Fruit fly (Drosophila melanogaster): ENCODE results near the gene CG10492.
A peak's percentile ranks its signal among the peaks of the same experiment; 100 is the strongest.

CG10492 gene

dm6 chr2L:19014032-19014880, 39.6 kb upstream of the CG10492 start:
- TF ChIP-seq rgr (GFP tag; optimal IDR thresholded peaks at IDR 0.05) = peak; percentile 14
- peak; percentile 10 for TF ChIP-seq psq (GFP tag; optimal IDR thresholded peaks at IDR 0.05)
- TF ChIP-seq Abd-B (GFP tag; optimal IDR thresholded peaks at IDR 0.05) = no peak
- TF ChIP-seq Sp1 (GFP tag; optimal IDR thresholded peaks at IDR 0.05) = peak; percentile 67
- peak in 1 of 2 experiments; percentile 40 for TF ChIP-seq foxo (GFP tag; optimal IDR thresholded peaks at IDR 0.05)
- TF ChIP-seq sage (GFP tag; optimal IDR thresholded peaks at IDR 0.05) = no peak
- TF ChIP-seq tai (GFP tag; optimal IDR thresholded peaks at IDR 0.05) = no peak
- no peak for TF ChIP-seq Hnf4 (GFP tag; optimal IDR thresholded peaks at IDR 0.05)
- TF ChIP-seq Myc (optimal IDR thresholded peaks at IDR 0.05) = no peak
- no peak for TF ChIP-seq lola (GFP tag; optimal IDR thresholded peaks at IDR 0.05)
- TF ChIP-seq GATAd (GFP tag; optimal IDR thresholded peaks at IDR 0.05) = no peak
- no peak for TF ChIP-seq Hr83 (GFP tag; optimal IDR thresholded peaks at IDR 0.05; ENCODE audit: poor library complexity, severe bottlenecking)
- TF ChIP-seq dl (GFP tag; optimal IDR thresholded peaks at IDR 0.05; ENCODE audit: insufficient read depth in 1 of 2, partially characterized antibody in 2 of 2) = no peak
- TF ChIP-seq Dfd (GFP tag; optimal IDR thresholded peaks at IDR 0.05) = no peak
- no peak for TF ChIP-seq CG32264 (GFP tag; optimal IDR thresholded peaks at IDR 0.05)
- TF ChIP-seq sv (GFP tag; optimal IDR thresholded peaks at IDR 0.05) = peak; percentile 38
- TF ChIP-seq N (GFP tag; optimal IDR thresholded peaks at IDR 0.05) = no peak
- peak; percentile 2 for TF ChIP-seq CG9705 (GFP tag; optimal IDR thresholded peaks at IDR 0.05)
- peak; percentile 28 for TF ChIP-seq fru (GFP tag; optimal IDR thresholded peaks at IDR 0.05)
- peak; percentile 27 for TF ChIP-seq OdsH (GFP tag; optimal IDR thresholded peaks at IDR 0.05)
- peak; percentile 3 for TF ChIP-seq br (GFP tag; optimal IDR thresholded peaks at IDR 0.05)
- no peak for TF ChIP-seq dsf (GFP tag; optimal IDR thresholded peaks at IDR 0.05; ENCODE audit: borderline replicate concordance)
- no peak for TF ChIP-seq Mio (GFP tag; optimal IDR thresholded peaks at IDR 0.05)
- TF ChIP-seq brk (GFP tag; optimal IDR thresholded peaks at IDR 0.05) = no peak
- TF ChIP-seq Hr78 (GFP tag; optimal IDR thresholded peaks at IDR 0.05) = no peak
- TF ChIP-seq h (GFP tag; optimal IDR thresholded peaks at IDR 0.05) = peak; percentile 35
- no peak for TF ChIP-seq Dif (GFP tag; optimal IDR thresholded peaks at IDR 0.05; ENCODE audit: partially characterized antibody)
- no peak for TF ChIP-seq jim (GFP tag; optimal IDR thresholded peaks at IDR 0.05)
- TF ChIP-seq dmrt93B (GFP tag; optimal IDR thresholded peaks at IDR 0.05) = peak; percentile 39
- peak; percentile 61 for TF ChIP-seq HLH106 (tag; optimal IDR thresholded peaks at IDR 0.05)
- TF ChIP-seq Rel (GFP tag; optimal IDR thresholded peaks at IDR 0.05) = no peak
- no peak for TF ChIP-seq Rel (tag; optimal IDR thresholded peaks at IDR 0.05)
- TF ChIP-seq CrebA (GFP tag; optimal IDR thresholded peaks at IDR 0.05; ENCODE audit: borderline replicate concordance) = no peak
- TF ChIP-seq Jra (GFP tag; optimal IDR thresholded peaks at IDR 0.05) = no peak
- no peak for TF ChIP-seq usp (GFP tag; optimal IDR thresholded peaks at IDR 0.05)

DNA sequence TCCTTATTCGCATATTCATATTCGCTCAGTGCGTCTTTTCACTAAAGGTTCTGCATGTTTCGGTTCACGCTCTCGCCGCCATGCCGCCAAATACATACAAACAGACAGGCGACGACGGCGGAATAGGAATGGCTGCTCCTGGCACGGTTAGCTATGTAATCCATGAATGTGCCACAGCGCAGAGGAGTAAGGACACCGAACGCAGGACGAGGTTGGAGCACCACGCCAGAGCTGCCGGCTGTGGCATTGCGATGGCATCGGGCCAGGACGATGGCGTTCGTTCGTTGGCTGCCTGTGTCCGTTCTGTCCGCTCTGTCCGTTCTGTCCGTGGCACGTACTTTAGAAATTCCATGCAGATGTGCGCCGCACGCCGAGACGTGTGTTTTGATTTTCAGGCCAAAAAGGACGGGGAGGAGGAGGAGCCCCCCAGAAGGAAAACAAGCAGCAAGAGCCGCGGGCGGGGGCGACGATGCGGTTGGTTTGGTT, 39.0 kb upstream of the CG10492 start:
- TF ChIP-seq woc (GFP tag; optimal IDR thresholded peaks at IDR 0.05) (no peak), Vsx2 (GFP tag; optimal IDR thresholded peaks at IDR 0.05; ENCODE audit: partially characterized antibody) (peak; percentile 13), foxo (GFP tag; optimal IDR thresholded peaks at IDR 0.05) (no peak), sv (GFP tag; optimal IDR thresholded peaks at IDR 0.05) (no peak)

DNA sequence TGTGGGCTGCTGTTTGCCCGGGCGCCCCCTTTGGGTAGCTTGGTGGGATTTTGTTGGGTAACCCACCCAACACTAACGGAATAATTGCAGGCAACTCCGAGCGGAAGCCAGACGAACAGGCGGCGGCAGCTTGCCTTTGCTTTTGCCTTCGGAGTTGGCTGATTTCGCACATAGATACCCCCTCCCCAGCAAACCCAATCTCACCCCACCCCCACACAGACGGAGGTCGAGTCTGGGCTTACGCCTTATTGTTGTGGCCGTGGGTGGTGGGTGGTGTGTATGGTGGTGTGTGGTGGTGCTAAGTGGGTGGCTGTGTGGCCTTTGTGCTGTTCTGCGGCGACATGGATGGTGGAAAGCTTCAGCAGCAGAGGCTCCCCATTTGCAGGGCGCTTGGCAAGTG, 38.2 kb upstream of the CG10492 start:
- no peak for TF ChIP-seq woc (GFP tag; optimal IDR thresholded peaks at IDR 0.05)
- no peak for TF ChIP-seq Hr78 (GFP tag; optimal IDR thresholded peaks at IDR 0.05)
- TF ChIP-seq Vsx2 (GFP tag; optimal IDR thresholded peaks at IDR 0.05; ENCODE audit: partially characterized antibody) = no peak
- TF ChIP-seq br (GFP tag; optimal IDR thresholded peaks at IDR 0.05) = no peak
- TF ChIP-seq OdsH (GFP tag; optimal IDR thresholded peaks at IDR 0.05) = no peak
- TF ChIP-seq dsf (GFP tag; optimal IDR thresholded peaks at IDR 0.05; ENCODE audit: borderline replicate concordance) = no peak
- TF ChIP-seq fru (GFP tag; optimal IDR thresholded peaks at IDR 0.05) = no peak
- TF ChIP-seq ey (GFP tag; optimal IDR thresholded peaks at IDR 0.05) = no peak
- TF ChIP-seq Abd-B (GFP tag; optimal IDR thresholded peaks at IDR 0.05) = no peak
- no peak for TF ChIP-seq Rel (GFP tag; optimal IDR thresholded peaks at IDR 0.05)
- no peak for TF ChIP-seq Rel (tag; optimal IDR thresholded peaks at IDR 0.05)
- no peak for TF ChIP-seq GATAd (GFP tag; optimal IDR thresholded peaks at IDR 0.05)
- no peak for TF ChIP-seq Jra (GFP tag; optimal IDR thresholded peaks at IDR 0.05)
- TF ChIP-seq Dif (GFP tag; optimal IDR thresholded peaks at IDR 0.05; ENCODE audit: partially characterized antibody) = no peak
- no peak for TF ChIP-seq pan (optimal IDR thresholded peaks at IDR 0.05)
- no peak for TF ChIP-seq N (GFP tag; optimal IDR thresholded peaks at IDR 0.05)
- no peak for TF ChIP-seq Mio (GFP tag; optimal IDR thresholded peaks at IDR 0.05)

Data from whole organism, wandering third instar larva.